Fruit fly (Drosophila melanogaster): ENCODE data around the gene CG14695.

CG14695 gene

DNA sequence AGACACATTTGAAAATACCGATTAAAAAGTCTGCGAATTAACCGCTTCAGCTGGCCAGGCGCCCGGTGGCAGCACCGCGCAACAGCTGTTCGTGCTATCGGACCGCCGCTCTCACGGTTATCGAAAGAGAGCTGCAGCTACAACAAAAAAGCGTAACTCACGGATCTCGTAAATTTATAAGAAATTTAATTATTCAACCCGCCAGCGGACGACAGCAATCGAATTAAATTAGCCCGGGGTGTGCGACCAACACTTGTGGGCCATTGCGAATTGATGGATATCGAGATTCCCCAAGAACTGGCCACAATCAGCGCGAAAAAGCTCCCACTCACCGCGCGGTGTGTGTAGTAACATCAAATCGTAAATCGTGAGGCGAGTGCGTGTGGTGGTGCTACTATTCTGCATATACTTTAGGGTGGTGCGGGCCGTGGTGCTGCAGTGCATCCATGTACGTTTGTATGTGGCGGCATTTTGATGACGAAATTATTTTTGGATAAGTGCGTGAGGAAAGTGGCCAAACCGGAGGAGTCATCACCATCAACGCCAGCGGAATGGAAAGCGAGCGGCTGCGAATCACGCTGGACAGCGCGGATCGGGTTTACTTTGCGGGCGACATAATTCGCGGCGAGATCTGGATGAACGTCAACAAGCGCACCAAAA is 6.4 kb upstream of the CG14695 start, which contains the start of gene Leash:
Gene Leash (plus strand): TSS at position 119 of the 660 bp plus-strand sequence.
- TF ChIP-seq Mnt (GFP tag; optimal IDR thresholded peaks at IDR 0.05) (peak; percentile 9), bab1 (GFP tag; optimal IDR thresholded peaks at IDR 0.05) (peak; percentile 30), tj (GFP tag; optimal IDR thresholded peaks at IDR 0.05) (no peak), cic (GFP tag; optimal IDR thresholded peaks at IDR 0.05) (peak; percentile 4)

DNA sequence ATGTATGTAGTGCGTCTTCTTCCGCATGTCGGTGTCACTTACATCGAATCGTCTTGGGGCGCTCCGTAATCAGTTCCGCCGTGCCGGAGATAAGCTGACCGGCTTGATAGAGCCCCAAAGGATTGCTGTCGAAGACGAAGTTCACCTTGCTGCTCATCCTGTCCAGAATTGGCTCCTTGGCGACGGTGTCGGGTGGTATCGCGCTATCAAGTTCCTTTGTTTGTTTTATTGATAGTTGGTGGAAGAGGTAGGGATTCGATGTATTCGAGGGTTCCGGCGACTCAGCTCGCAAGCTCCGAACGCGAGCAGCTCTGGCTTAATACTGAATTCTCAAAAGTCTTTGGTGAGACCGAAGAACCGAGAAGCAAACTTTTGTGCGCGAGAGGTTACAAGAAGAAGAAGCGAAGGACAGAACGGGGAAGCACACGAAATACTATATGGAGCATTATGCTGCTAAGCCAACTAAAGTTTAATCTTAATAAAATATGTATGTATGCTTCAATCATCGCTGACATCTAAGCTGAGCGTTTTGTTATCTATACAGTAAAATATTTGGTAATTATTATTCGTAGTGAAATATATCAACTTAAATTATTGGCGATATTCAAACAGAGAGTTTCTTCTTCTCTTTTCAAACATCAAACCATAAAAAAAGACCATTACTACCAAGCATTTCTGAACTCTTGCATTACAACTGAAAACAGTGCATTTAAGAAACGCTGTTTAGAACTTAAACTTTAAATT is 5.7 kb upstream of the CG14695 start, which contains the start of gene CG14696:
Gene CG14696 (minus strand): TSS at position 324 of the 744 bp plus-strand sequence.
- no peak for TF ChIP-seq CG12768 (GFP tag; optimal IDR thresholded peaks at IDR 0.05)
- no peak for TF ChIP-seq CG5204 (GFP tag; optimal IDR thresholded peaks at IDR 0.05)
- TF ChIP-seq CG1620 (GFP tag; optimal IDR thresholded peaks at IDR 0.05) = no peak
- no peak for TF ChIP-seq toe (GFP tag; optimal IDR thresholded peaks at IDR 0.05)
- TF ChIP-seq Mnt (GFP tag; optimal IDR thresholded peaks at IDR 0.05) = no peak
- no peak for TF ChIP-seq cic (GFP tag; optimal IDR thresholded peaks at IDR 0.05)
- TF ChIP-seq Clk (GFP tag; optimal IDR thresholded peaks at IDR 0.05) = no peak
- no peak for TF ChIP-seq CG11617 (GFP tag; optimal IDR thresholded peaks at IDR 0.05)
- no peak for TF ChIP-seq Crg-1 (GFP tag; optimal IDR thresholded peaks at IDR 0.05)
- TF ChIP-seq pad (GFP tag; optimal IDR thresholded peaks at IDR 0.05) = no peak
- no peak for TF ChIP-seq cnc (optimal IDR thresholded peaks at IDR 0.05)

DNA sequence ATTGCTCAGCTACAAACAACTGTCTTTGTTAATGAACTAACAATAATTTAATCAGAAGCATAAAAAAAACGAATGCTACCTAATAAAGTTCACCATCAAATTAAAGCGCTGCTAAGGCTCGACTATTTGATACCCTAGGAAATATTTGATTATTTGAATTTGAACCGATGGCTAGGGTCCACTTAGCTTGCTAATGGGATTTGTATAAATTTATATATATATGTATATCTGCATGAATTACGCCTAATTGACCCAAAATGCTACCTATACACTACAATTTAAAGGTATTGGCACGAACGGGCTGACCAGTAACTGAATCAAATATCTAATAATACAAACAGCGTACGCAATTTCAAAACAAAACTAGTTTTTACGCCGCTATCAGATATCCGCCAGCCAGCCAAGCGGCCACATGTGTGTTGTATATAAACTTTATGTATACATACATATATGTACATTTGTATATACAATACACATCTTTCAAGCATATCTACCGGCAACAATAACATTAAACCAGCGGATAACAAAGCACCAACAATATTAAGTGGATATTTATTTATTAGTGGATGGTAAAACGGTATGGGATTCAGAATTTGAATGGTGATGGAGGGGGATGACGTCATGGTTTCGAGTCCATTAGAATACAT is 5.0 kb upstream of the CG14695 start:
- TF ChIP-seq CG12768 (GFP tag; optimal IDR thresholded peaks at IDR 0.05) (peak; percentile 7), cnc (optimal IDR thresholded peaks at IDR 0.05) (no peak), CG7101 (tag; optimal IDR thresholded peaks at IDR 0.05) (no peak), pad (GFP tag; optimal IDR thresholded peaks at IDR 0.05) (no peak), kay (GFP tag; ENCODE audit: borderline replicate concordance) (no peak), Hr96 (GFP tag; optimal IDR thresholded peaks at IDR 0.05) (no peak), CG33017 (tag; optimal IDR thresholded peaks at IDR 0.05) (peak; percentile 25)

DNA sequence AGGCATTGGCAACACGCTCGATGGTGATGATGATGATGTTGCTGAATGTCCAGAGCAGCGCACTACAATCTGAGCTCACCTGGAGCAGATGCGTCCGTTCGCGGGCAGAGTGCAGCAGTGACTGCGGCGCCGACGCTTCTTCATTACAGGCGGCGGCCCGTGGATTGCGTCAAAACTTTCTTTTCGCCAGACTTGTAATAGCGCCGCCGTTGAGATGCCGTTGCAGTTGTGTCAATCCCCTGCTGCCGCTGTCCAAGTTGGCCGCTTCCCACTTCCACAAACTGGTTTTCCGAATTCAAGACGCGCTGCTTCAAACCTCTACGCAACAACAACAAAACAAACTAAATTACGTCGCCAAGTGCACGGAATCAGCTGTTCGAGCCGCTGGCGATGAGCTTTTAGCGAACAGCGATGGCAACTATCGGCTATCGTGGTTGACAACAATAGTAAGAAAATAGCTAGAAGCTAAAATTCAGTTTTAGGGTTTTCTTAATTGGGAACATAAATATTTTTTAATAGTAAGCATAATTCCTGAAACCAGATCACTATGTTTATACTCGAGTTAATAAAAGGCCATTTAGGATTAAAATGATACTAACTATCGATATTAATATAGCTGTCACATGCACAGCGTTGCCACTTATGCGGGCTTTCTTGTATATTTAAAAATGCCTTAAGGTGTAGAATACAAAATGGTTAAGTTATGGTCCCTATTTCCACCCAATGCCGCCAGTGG is 2.9 kb upstream of the CG14695 start, which contains the start of gene Tpc1:
Gene Tpc1 (minus strand): TSS at position 365 of the 736 bp plus-strand sequence.
- peak; percentile 64 for TF ChIP-seq toe (GFP tag; optimal IDR thresholded peaks at IDR 0.05)
- peak; percentile 56 for TF ChIP-seq Mnt (GFP tag; optimal IDR thresholded peaks at IDR 0.05)
- TF ChIP-seq pad (GFP tag; optimal IDR thresholded peaks at IDR 0.05) = no peak
- peak; percentile 71 for TF ChIP-seq bab1 (GFP tag; optimal IDR thresholded peaks at IDR 0.05)
- TF ChIP-seq kay (GFP tag; ENCODE audit: borderline replicate concordance) = no peak
- peak; percentile 9 for TF ChIP-seq ovo (GFP tag; optimal IDR thresholded peaks at IDR 0.05)
- TF ChIP-seq CG33017 (tag; optimal IDR thresholded peaks at IDR 0.05) = no peak
- peak; percentile 18 for TF ChIP-seq cic (GFP tag; optimal IDR thresholded peaks at IDR 0.05)
- TF ChIP-seq CG12768 (GFP tag; optimal IDR thresholded peaks at IDR 0.05) = peak; percentile 39
- TF ChIP-seq Hr96 (GFP tag; optimal IDR thresholded peaks at IDR 0.05) = peak; percentile 43
- TF ChIP-seq Crg-1 (GFP tag; optimal IDR thresholded peaks at IDR 0.05) = peak; percentile 53
- TF ChIP-seq CG1620 (GFP tag; optimal IDR thresholded peaks at IDR 0.05) = peak; percentile 70
- no peak for TF ChIP-seq CG7045 (GFP tag; optimal IDR thresholded peaks at IDR 0.05)
- TF ChIP-seq cnc (optimal IDR thresholded peaks at IDR 0.05) = no peak
- no peak for TF ChIP-seq CG7101 (tag; optimal IDR thresholded peaks at IDR 0.05)
- TF ChIP-seq CG5204 (GFP tag; optimal IDR thresholded peaks at IDR 0.05) = no peak
- peak; percentile 8 for TF ChIP-seq CG14711 (tag; optimal IDR thresholded peaks at IDR 0.05)
- no peak for TF ChIP-seq tj (GFP tag; optimal IDR thresholded peaks at IDR 0.05)

DNA sequence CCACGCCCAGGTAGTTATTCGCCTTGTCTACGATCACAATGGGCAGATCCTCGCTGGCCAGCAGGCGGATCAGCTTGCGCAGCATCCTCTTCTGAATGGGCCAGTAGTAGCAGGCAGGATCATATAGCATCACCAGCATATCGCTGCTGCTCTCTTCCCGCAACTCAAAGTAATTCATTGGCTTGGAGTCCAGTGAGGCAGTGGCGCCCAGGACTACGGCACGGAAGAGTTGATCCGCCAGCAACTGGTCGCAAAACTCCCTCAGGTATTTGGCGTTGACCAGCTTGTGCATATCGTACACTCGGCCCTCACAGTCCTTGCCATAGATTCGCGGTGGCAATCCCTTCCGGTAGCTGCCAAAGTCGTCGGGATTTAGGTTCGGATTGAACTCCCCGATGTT is 491 bp downstream of the CG14695 start:
- no peak for TF ChIP-seq ovo (GFP tag; optimal IDR thresholded peaks at IDR 0.05)
- no peak for TF ChIP-seq CG14711 (tag; optimal IDR thresholded peaks at IDR 0.05)
- no peak for TF ChIP-seq bab1 (GFP tag; optimal IDR thresholded peaks at IDR 0.05)
- no peak for TF ChIP-seq CG1620 (GFP tag; optimal IDR thresholded peaks at IDR 0.05)
- TF ChIP-seq CG7101 (tag; optimal IDR thresholded peaks at IDR 0.05) = no peak
- no peak for TF ChIP-seq Crg-1 (GFP tag; optimal IDR thresholded peaks at IDR 0.05)

DNA sequence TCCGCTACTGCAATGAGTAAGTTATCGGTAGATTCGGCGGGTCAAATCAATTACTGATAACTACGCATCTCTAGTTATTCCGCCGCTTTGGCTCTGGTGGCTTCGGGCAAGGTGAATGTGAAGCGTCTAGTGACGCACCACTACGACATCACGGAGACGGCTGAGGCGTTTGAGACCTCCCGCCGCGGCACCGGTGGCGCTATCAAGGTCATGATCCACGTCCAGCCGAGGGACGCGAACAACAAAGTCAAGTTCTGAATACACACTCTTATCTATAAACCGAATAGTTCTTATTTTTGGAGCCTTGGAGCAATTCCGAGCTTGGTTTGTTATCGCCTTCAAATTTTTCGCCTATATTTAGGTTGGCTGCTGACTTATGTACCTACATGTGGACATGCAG is 1.3 kb downstream of the CG14695 start:
- TF ChIP-seq CG11617 (GFP tag; optimal IDR thresholded peaks at IDR 0.05) (no peak), CG12768 (GFP tag; optimal IDR thresholded peaks at IDR 0.05) (no peak), kay (GFP tag; ENCODE audit: borderline replicate concordance) (no peak), CG5204 (GFP tag; optimal IDR thresholded peaks at IDR 0.05) (no peak), CG14711 (tag; optimal IDR thresholded peaks at IDR 0.05) (no peak), CG1620 (GFP tag; optimal IDR thresholded peaks at IDR 0.05) (no peak), bab1 (GFP tag; optimal IDR thresholded peaks at IDR 0.05) (no peak), toe (GFP tag; optimal IDR thresholded peaks at IDR 0.05) (no peak), tj (GFP tag; optimal IDR thresholded peaks at IDR 0.05) (no peak), CG7101 (tag; optimal IDR thresholded peaks at IDR 0.05) (no peak), CG7045 (GFP tag; optimal IDR thresholded peaks at IDR 0.05) (no peak), ovo (GFP tag; optimal IDR thresholded peaks at IDR 0.05) (no peak), Clk (GFP tag; optimal IDR thresholded peaks at IDR 0.05) (no peak), cic (GFP tag; optimal IDR thresholded peaks at IDR 0.05) (no peak)
